Worm (Caenorhabditis elegans) whole organism, dauer: Measurements from ENCODE around the gene mam-5.

ENCODE experiments used
- unc-62 ChIP-seq: sonication (generic microtip); optimal IDR thresholded peaks from 2 replicates; lab custom pipeline; 2017; ENCODE audit warnings: missing biosample characterization, missing genetic modification reagents, missing genetic modification characterization

mam-5 gene

ce11 chrV:9937435-9937834 lies 15.1 kb upstream of the mam-5 start, which contains the start of gene srj-33:
TSS of gene srj-33 (minus strand) at chrV:9937535.
- TF ChIP-seq unc-62 (GFP tag; lab: Kevin White, UChicago), result no peak

- no peak for TF ChIP-seq unc-62 (GFP tag; lab: Kevin White, UChicago)
Observed at ce11 chrV:9943039-9943438, 9.5 kb upstream of the mam-5 start, which contains the start of gene fipr-12. TSS of gene fipr-12 (plus strand) at chrV:9943339.

ce11 chrV:9944093-9944492 lies 8.4 kb upstream of the mam-5 start, which contains the start of gene sre-28:
TSS of gene sre-28 (plus strand) at chrV:9944393.
- TF ChIP-seq unc-62 (GFP tag; lab: Kevin White, UChicago), result no peak

ce11 chrV:9948840-9949239 lies 3.7 kb upstream of the mam-5 start, which contains the start of gene nlp-58:
TSS of gene nlp-58 (minus strand) at chrV:9948940.
- TF ChIP-seq unc-62 (GFP tag; lab: Kevin White, UChicago), result no peak

- no peak for TF ChIP-seq unc-62 (GFP tag; lab: Kevin White, UChicago)
Observed at ce11 chrV:9950861-9951260, 1.6 kb upstream of the mam-5 start, which contains the start of gene ttr-46. TSS of gene ttr-46 (plus strand) at chrV:9951233.

ce11 chrV:9958231-9958630 lies 5.7 kb downstream of the mam-5 start, which contains the start of gene anmt-3:
TSS of gene anmt-3 (minus strand) at chrV:9958331.
- TF ChIP-seq unc-62 (GFP tag; lab: Kevin White, UChicago), result no peak

ce11 chrV:9958654-9959053 lies 6.2 kb downstream of the mam-5 start:
- no peak for TF ChIP-seq unc-62 (GFP tag; lab: Kevin White, UChicago)

ce11 chrV:9960376-9960775 lies 7.9 kb downstream of the mam-5 start, which contains the start of gene T07C12.10:
TSS of gene T07C12.10 (minus strand) at chrV:9960476.
- TF ChIP-seq unc-62 (GFP tag; lab: Kevin White, UChicago), result no peak

ce11 chrV:9962394-9962793 lies 9.9 kb downstream of the mam-5 start, which contains the start of gene madf-4:
TSS of gene madf-4 (minus strand) at chrV:9962494.
- TF ChIP-seq unc-62 (GFP tag; lab: Kevin White, UChicago), result no peak

- no peak for TF ChIP-seq unc-62 (GFP tag; lab: Kevin White, UChicago)
Observed at ce11 chrV:9962916-9963315, 10.4 kb downstream of the mam-5 start.

- no peak for TF ChIP-seq unc-62 (GFP tag; lab: Kevin White, UChicago)
Observed at ce11 chrV:9964152-9964785, 11.8 kb downstream of the mam-5 start.

- TF ChIP-seq unc-62 (GFP tag; lab: Kevin White, UChicago), result no peak
Observed at ce11 chrV:9965891-9966290, 13.4 kb downstream of the mam-5 start.

- TF ChIP-seq unc-62 (GFP tag; lab: Kevin White, UChicago), result no peak
Observed at ce11 chrV:9970119-9970518, 17.6 kb downstream of the mam-5 start.

- TF ChIP-seq unc-62 (GFP tag; lab: Kevin White, UChicago), result no peak
Observed at ce11 chrV:9974264-9974663, 21.8 kb downstream of the mam-5 start.

ce11 chrV:9976138-9976537 lies 23.6 kb downstream of the mam-5 start, which contains the start of gene unc-41:
TSS of gene unc-41 (minus strand) at chrV:9976238.
- no peak for TF ChIP-seq unc-62 (GFP tag; lab: Kevin White, UChicago)

- no peak for TF ChIP-seq unc-62 (GFP tag; lab: Kevin White, UChicago)
Observed at ce11 chrV:9977211-9977610, 24.7 kb downstream of the mam-5 start.

- TF ChIP-seq unc-62 (GFP tag; lab: Kevin White, UChicago), result no peak
Observed at ce11 chrV:9978425-9978824, 25.9 kb downstream of the mam-5 start.
